Worm (Caenorhabditis elegans): ENCODE measurements around the gene unc-71.

- TF ChIP-seq sdz-38 (tag; optimal IDR thresholded peaks at IDR 0.05) (no peak), snpc-4 (GFP tag; optimal IDR thresholded peaks at IDR 0.05) (no peak), snpc-4 (tag; optimal IDR thresholded peaks at IDR 0.05) (no peak), him-1 (tag; optimal IDR thresholded peaks at IDR 0.05) (no peak), zim-3 (tag; optimal IDR thresholded peaks at IDR 0.05) (no peak), bed-1 (GFP tag; IDR thresholded peaks at IDR 0.05) (no peak), lir-1 (GFP tag; conservative IDR thresholded peaks at IDR 0.05) (no peak), nhr-90 (tag; optimal IDR thresholded peaks at IDR 0.05) (no peak), lin-26 (GFP tag; IDR thresholded peaks at IDR 0.05) (no peak), ets-4 (GFP tag; optimal IDR thresholded peaks at IDR 0.05) (no peak)
Observed at ce11 chrIII:12836742-12837285, 54.7 kb downstream of the unc-71 start.

Data from whole organism, young adult.